Fruit fly (Drosophila melanogaster): ENCODE data around the gene Eip74EF.

Gene Eip74EF

dm6 chr3L:17584718-17585117, 34.4 kb downstream of the Eip74EF start (continued):
- TF ChIP-seq TFAM (GFP tag; optimal IDR thresholded peaks at IDR 0.05), result no peak

dm6 chr3L:17579626-17580025, 39.5 kb downstream of the Eip74EF start:
- TF ChIP-seq CG11456 (GFP tag; IDR thresholded peaks at IDR 0.05) (0 out of 3 replicates have a peak, but pooled peaks have one; percentile 26), CG10147 (GFP tag; optimal IDR thresholded peaks at IDR 0.05) (no peak)

- TF ChIP-seq Hmx (GFP tag; optimal IDR thresholded peaks at IDR 0.05), result no peak
- TF ChIP-seq CG1792 (GFP tag; optimal IDR thresholded peaks at IDR 0.05), result no peak
- TF ChIP-seq CHES-1-like (GFP tag; optimal IDR thresholded peaks at IDR 0.05), result no peak
- peak in 1 of 2 experiments; percentile 24 for TF ChIP-seq bsh (GFP tag; optimal IDR thresholded peaks at IDR 0.05)
- peak; percentile 75 for TF ChIP-seq CTCF (GFP tag; optimal IDR thresholded peaks at IDR 0.05)
- peak; percentile 56 for TF ChIP-seq lbe (GFP tag; optimal IDR thresholded peaks at IDR 0.05)
- no peak for TF ChIP-seq CG7928 (GFP tag; optimal IDR thresholded peaks at IDR 0.05)
Observed at dm6 chr3L:17579121-17579520, 40.0 kb downstream of the Eip74EF start.

dm6 chr3L:17578413-17578812, 40.7 kb downstream of the Eip74EF start:
- TF ChIP-seq corto (GFP tag; optimal IDR thresholded peaks at IDR 0.05) (peak; percentile 74), Drgx (GFP tag; IDR thresholded peaks at IDR 0.05) (peak; percentile 83), nom (GFP tag; optimal IDR thresholded peaks at IDR 0.05) (peak; percentile 94), bsh (GFP tag; optimal IDR thresholded peaks at IDR 0.05) (peak in 1 of 2 experiments; percentile 88), MTF-1 (GFP tag; optimal IDR thresholded peaks at IDR 0.05; ENCODE audit: borderline replicate concordance) (no peak), CG33557 (GFP tag; optimal IDR thresholded peaks at IDR 0.05) (no peak), lbe (GFP tag; optimal IDR thresholded peaks at IDR 0.05) (peak; percentile 68), CG11085 (GFP tag; IDR thresholded peaks at IDR 0.05) (no peak)

dm6 chr3L:17577530-17578351, 41.4 kb downstream of the Eip74EF start:
- TF ChIP-seq Hr39 (optimal IDR thresholded peaks at IDR 0.05) (peak; percentile 71), org-1 (GFP tag; optimal IDR thresholded peaks at IDR 0.05) (no peak), tx (GFP tag; optimal IDR thresholded peaks at IDR 0.05) (no peak), cg (GFP tag; optimal IDR thresholded peaks at IDR 0.05) (peak; percentile 76), zen2 (GFP tag; IDR thresholded peaks at IDR 0.05; ENCODE audit: partially characterized antibody) (0 out of 3 replicates have a peak, but pooled peaks have one; percentile 11), nerfin-2 (GFP tag; IDR thresholded peaks at IDR 0.05; ENCODE audit: partially characterized antibody) (0 out of 2 replicates have a peak, but pooled peaks have one; percentile 20), z (GFP tag; IDR thresholded peaks at IDR 0.05) (peak; percentile 77), Blimp-1 (GFP tag; optimal IDR thresholded peaks at IDR 0.05) (peak; percentile 90), Hey (tag; optimal IDR thresholded peaks at IDR 0.05) (no peak), sna (GFP tag; IDR thresholded peaks at IDR 0.05; ENCODE audit: partially characterized antibody) (no peak), Ets65A (GFP tag) (peak; percentile 90), ftz-f1 (GFP tag; optimal IDR thresholded peaks at IDR 0.05) (no peak), Trl (optimal IDR thresholded peaks at IDR 0.05) (peak; percentile 67 to 86), Trl (GFP tag; optimal IDR thresholded peaks at IDR 0.05) (no peak), Hr78 (GFP tag; optimal IDR thresholded peaks at IDR 0.05) (peak in 1 of 2 experiments; percentile 11), Bdp1 (GFP tag; optimal IDR thresholded peaks at IDR 0.05) (no peak), CG12769 (tag; optimal IDR thresholded peaks at IDR 0.05) (peak; percentile 18), CG5180 (GFP tag; optimal IDR thresholded peaks at IDR 0.05) (no peak), CG14860 (GFP tag; IDR thresholded peaks at IDR 0.05; ENCODE audit: partially characterized antibody) (no peak), Drgx (GFP tag; IDR thresholded peaks at IDR 0.05) (peak; percentile 25; the same call in 1 of the 2 replicates), klu (GFP tag; IDR thresholded peaks at IDR 0.05) (no peak), lbe (GFP tag; optimal IDR thresholded peaks at IDR 0.05) (peak; percentile 65), kah (GFP tag; optimal IDR thresholded peaks at IDR 0.05) (no peak), Med (GFP tag) (no peak), NFAT (GFP tag; IDR thresholded peaks at IDR 0.05) (no peak), CG17385 (GFP tag; optimal IDR thresholded peaks at IDR 0.05) (peak; percentile 32), CG1529 (GFP tag; optimal IDR thresholded peaks at IDR 0.05) (no peak), chinmo (GFP tag; IDR thresholded peaks at IDR 0.05; ENCODE audit: partially characterized antibody) (0 out of 4 replicates have a peak, but pooled peaks have one; percentile 24)
